Fruit fly (Drosophila melanogaster) Kc167 (cell line): ENCODE results near the gene jub.

Experiments
- Myc ChIP-seq: fragments of >200 bp; optimal IDR thresholded peaks from 2 replicates; lab custom pipeline; 2017; ENCODE audit warnings: missing external identifiers
- Sin3A ChIP-seq: fragments of >200 bp; optimal IDR thresholded peaks from 2 replicates; lab custom pipeline; 2018; ENCODE audit warnings: missing external identifiers
- h ChIP-seq: fragments of >200 bp; optimal IDR thresholded peaks from 3 replicates; lab custom pipeline; 2018; ENCODE audit warnings: missing external identifiers
- insv ChIP-seq: fragments of >200 bp; optimal IDR thresholded peaks from 3 replicates; lab custom pipeline; 2018; ENCODE audit warnings: missing external identifiers
- psq ChIP-seq: fragments of >200 bp; optimal IDR thresholded peaks from 2 replicates; lab custom pipeline; 2017; ENCODE audit warnings: missing external identifiers
- ttk ChIP-seq: sonication (Bioruptor generic); optimal IDR thresholded peaks from 2 replicates; lab custom pipeline; 2017; ENCODE audit warnings: missing external identifiers

The jub gene

DNA sequence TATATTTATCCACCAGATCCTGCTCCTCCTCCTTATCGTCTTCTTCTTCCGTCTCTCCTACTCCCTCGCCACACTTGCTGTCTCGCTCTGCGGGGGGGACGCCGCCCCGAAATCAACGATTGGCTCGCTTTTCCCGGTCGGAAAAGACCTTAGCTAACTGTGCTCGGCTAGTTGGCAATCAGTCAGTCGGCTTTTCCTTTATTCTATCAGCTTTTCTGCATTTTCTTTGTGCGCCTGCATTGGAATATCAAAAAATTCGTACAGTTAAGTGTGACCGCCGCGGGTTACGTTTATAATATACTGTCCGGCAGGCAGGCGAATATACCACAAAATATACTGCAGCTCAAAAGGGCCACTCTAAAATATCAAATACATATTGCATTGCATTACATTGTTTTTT lies at the start of gene jub:
Gene jub (minus strand): TSS at position 289 of the 400 bp plus-strand sequence.
- TF ChIP-seq h (lab: Kevin White, UChicago) (no peak), Sin3A (lab: Kevin White, UChicago) (no peak), psq (lab: Kevin White, UChicago) (no peak), Myc (lab: Kevin White, UChicago) (no peak), ttk (lab: Kevin White, UChicago) (no peak), insv (lab: Kevin White, UChicago) (no peak)

DNA sequence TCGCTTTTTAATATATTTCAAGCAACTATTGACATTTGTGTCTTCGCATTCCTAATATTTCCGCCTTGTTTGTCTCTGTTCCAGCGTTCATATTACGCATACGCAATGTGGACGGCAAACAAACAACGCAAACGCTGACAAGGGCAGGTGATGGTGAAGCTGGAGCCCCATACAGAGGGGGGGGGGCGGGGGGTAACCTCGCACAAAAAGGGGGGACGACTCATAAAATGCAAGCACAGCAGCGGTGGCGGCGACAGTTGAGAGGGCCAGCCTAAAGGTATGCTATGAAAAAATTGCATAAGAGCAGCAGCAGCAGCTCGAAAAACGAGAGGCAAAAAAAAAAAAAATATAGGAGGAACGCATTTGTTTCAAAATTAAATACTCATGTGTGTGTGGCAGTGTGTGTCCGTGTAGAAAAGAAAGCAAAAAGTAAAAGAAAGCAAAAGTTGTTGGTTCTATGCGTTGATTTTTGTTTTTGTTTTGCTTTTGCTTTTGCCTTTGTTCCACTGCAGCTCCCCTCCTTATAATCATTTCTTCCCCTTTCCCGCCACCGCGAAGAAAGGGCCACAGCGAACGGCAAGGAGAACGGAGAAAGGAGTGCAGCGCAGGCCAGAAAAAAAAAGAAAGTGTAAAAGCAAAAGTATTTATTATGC lies 49.2 kb upstream of the jub start:
- TF ChIP-seq insv (lab: Kevin White, UChicago) (no peak), psq (lab: Kevin White, UChicago) (no peak), Myc (lab: Kevin White, UChicago) (no peak), h (lab: Kevin White, UChicago) (no peak), ttk (lab: Kevin White, UChicago) (no peak), Sin3A (lab: Kevin White, UChicago) (no peak)

DNA sequence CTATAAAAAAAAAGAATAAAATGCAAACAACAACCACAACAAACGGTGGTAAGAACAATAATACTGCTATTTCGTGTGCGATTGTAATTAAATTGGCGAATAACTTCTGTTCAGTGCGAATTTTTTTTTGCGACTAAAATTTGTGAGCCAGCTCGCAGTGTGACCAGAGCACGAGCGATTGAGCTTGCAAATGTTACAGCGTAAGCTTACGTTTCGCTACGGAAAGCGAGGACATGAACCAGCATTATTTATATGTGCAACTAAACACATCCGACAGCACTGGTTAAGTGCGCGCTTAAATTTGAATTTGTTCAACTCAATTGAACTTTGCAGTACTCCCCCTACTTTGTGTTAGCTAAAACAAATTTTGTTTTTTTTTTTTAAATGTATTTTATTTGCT lies 15.6 kb upstream of the jub start, which contains the start of gene AMPdeam:
Gene AMPdeam (minus strand): TSS at position 139 of the 400 bp plus-strand sequence.
- TF ChIP-seq ttk (lab: Kevin White, UChicago) (no peak), insv (lab: Kevin White, UChicago) (no peak), Sin3A (lab: Kevin White, UChicago) (no peak)

DNA sequence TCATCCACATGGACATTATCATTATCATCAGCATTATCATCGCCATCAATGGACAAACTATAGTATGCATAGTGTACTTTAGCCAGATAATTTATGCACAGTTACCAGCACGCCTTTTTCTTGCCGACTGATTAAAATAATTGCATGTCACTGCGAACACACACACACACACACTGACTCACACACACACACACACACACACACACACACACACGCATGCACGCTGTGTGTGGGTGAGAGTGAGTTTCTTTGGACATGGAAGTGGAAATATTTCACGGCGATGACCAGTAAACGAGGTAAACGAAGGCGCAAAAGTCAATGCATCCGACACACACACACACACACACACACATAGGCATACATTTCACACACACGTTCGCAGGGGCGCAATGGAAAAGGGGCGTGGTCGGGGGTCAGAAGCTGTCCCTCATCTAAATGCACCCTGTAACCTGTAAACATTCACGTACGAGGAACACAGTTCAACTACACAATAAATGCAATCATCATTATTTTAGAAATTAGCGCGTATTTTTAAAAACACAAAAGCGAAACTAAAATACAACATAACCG lies 14.3 kb upstream of the jub start:
- TF ChIP-seq psq (lab: Kevin White, UChicago) (no peak), Myc (lab: Kevin White, UChicago) (no peak), h (lab: Kevin White, UChicago) (no peak), insv (lab: Kevin White, UChicago) (no peak), Sin3A (lab: Kevin White, UChicago) (no peak), ttk (lab: Kevin White, UChicago) (no peak)

DNA sequence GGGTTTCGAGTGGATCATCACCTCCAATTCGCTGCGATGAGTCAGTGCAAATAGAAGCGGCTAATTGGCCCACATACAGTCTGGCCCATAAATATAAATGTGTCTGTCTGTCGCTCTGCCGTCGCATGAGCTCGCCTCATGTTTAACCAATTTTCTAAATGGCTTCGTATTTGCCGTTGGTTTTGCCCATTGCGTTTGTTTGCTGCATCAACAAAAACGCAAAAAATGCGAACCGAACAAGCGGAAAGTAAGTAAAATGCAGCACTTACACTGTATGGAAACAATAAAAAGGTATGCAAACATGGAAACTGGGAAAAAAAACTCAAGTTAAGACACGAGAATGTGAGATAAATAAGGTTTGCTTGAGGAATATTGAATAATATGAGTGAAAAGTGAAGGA lies 13.4 kb upstream of the jub start:
- TF ChIP-seq h (lab: Kevin White, UChicago) (no peak), ttk (lab: Kevin White, UChicago) (no peak), psq (lab: Kevin White, UChicago) (no peak), insv (lab: Kevin White, UChicago) (no peak), Myc (lab: Kevin White, UChicago) (no peak), Sin3A (lab: Kevin White, UChicago) (no peak)

DNA sequence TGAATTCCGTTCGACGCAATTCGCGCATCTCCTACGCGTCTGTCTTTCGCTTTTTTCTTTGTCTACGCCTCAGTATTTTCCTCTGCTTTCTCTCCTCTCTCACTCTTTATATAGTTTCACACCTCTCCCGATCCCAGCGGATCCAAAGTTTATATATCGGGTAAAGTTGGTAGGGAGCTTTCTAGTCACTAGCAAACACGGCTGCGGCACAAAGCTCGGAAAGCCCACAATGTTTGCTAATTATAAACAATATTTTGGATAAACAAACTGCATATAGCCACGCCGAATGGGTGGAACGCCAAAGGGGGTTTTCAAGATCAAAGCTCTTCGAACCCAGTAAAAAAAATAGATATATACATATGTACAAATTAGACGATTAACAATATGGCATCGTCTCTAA lies 10.0 kb upstream of the jub start:
- TF ChIP-seq psq (lab: Kevin White, UChicago) (no peak), Sin3A (lab: Kevin White, UChicago) (no peak), Myc (lab: Kevin White, UChicago) (no peak), ttk (lab: Kevin White, UChicago) (no peak), insv (lab: Kevin White, UChicago) (no peak), h (lab: Kevin White, UChicago) (no peak)

DNA sequence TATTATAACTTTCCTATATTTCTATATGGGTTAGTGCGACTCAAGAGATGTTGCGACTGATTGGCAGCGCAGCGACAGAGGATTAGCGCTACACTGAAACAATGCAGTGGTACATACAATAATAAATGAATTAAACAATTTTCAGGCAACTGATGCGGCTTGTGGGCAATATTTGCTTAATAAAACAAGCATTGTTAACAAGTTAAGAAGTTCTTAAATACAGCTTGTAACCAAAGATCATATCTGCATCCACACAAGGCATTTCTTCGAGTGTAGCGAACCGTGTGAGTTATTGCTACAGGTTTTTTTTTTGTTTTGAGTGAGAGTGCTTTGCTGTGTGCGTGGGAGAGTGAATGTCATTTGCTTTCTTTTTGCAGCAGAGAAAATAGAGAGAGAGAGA lies 8.8 kb upstream of the jub start:
- TF ChIP-seq h (lab: Kevin White, UChicago) = no peak
- TF ChIP-seq Myc (lab: Kevin White, UChicago) = no peak
- TF ChIP-seq psq (lab: Kevin White, UChicago) = no peak
- TF ChIP-seq ttk (lab: Kevin White, UChicago) = no peak
- no peak for TF ChIP-seq insv (lab: Kevin White, UChicago)
- no peak for TF ChIP-seq Sin3A (lab: Kevin White, UChicago)

DNA sequence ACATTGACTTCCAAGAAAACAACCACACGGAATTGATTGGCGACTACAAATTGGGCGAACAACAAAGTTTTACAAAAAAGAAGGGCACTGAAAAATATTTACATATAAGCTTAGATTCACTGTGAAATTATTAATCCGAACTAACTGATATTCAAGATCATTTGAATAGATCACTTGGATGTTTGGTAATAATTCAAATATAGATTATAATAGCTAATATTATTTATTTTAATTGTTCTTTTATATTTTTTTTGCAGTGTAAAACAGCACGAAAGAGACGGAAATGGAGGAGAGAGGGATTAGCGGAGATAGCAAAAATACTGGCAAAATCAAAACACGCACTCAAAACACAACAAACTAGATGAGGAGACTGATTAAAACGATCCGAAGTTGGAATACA lies 8.1 kb upstream of the jub start:
- no peak for TF ChIP-seq Myc (lab: Kevin White, UChicago)
- no peak for TF ChIP-seq h (lab: Kevin White, UChicago)
- no peak for TF ChIP-seq Sin3A (lab: Kevin White, UChicago)
- no peak for TF ChIP-seq ttk (lab: Kevin White, UChicago)
- no peak for TF ChIP-seq insv (lab: Kevin White, UChicago)
- TF ChIP-seq psq (lab: Kevin White, UChicago) = no peak

DNA sequence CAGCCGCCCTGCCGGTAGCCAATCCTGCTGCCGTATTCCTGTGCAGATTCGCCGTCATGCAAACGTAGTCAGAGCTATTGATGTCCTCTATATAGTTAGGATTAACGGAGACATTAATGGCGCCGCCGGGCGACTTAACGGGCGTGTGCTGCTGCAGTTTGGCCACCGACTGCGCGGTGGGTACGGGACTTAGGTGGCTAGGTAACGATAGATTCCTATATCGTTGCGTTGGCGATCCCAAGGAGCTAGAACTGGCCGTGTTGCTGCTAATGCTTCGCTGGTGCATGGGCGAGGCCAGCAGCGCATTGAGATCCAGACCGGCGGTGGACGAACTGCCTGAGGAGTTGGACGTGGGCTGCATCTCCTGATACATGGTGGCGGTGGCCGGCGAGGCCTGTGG lies 1.2 kb downstream of the jub start:
- TF ChIP-seq ttk (lab: Kevin White, UChicago) (peak; percentile 91), h (lab: Kevin White, UChicago) (no peak), psq (lab: Kevin White, UChicago) (no peak)

DNA sequence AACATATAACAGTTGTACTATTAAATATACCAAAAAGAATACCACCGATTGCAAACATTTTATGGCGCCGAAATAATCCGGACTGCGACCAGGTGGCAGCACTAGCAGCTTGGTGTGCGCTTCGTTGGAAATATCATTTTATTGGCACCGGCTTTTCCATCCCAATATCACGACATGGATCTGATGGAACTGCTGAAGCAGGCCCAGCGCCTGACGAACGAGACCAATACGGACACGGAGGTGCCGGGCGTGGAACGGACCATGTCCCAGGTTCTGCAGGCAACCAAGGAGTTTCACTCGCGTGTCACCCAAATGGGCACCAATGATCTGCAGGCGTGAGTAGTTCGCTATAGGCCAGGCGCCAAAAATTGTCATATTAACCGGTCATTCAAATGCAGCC lies 7.4 kb downstream of the jub start, which contains the start of gene Nup93-1:
Gene Nup93-1 (plus strand): TSS at position 74 of the 400 bp plus-strand sequence.
- TF ChIP-seq ttk (lab: Kevin White, UChicago) = no peak
- no peak for TF ChIP-seq Sin3A (lab: Kevin White, UChicago)
- no peak for TF ChIP-seq h (lab: Kevin White, UChicago)
- TF ChIP-seq Myc (lab: Kevin White, UChicago) = no peak
- no peak for TF ChIP-seq psq (lab: Kevin White, UChicago)
- no peak for TF ChIP-seq insv (lab: Kevin White, UChicago)

DNA sequence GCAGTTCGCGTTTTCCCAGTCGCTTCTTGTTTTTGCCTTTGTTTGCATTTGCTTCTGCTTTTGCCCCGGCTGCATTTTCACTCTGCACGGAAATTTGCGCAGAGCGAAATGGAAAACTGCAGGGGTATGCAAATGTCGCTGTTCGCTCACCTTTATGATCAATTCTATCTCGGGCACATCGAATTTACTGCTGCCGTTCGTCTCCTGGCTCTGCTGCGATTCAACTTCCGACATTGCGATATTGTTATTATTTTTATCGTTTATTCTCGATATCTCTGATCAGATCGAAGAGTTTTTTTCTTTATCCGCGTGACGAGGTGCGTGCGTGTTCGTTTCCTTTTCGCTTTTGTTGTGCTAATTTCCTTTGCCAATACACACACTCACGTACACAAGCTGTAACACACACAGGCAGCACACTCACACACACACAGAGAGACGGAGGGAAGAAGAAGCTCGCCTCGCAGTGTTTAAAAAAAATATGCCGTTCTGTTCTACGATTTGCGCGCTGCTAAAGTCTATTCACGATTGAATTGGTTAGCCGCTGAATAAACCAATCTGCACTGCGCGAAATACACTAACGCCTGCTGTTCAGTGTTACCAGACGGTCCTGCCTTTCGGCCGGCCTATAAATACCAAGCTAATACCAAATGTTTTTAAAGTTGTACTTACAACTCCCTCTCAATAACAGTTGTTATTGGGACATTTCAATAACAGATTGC lies 8.2 kb downstream of the jub start, which contains the start of gene Clic:
Gene Clic (minus strand): TSS at position 533 of the 719 bp plus-strand sequence.
- TF ChIP-seq Myc (lab: Kevin White, UChicago) (no peak), insv (lab: Kevin White, UChicago) (no peak), ttk (lab: Kevin White, UChicago) (no peak), psq (lab: Kevin White, UChicago) (no peak), h (lab: Kevin White, UChicago) (no peak), Sin3A (lab: Kevin White, UChicago) (no peak)
